Fruit fly (Drosophila melanogaster) whole organism, embryonic: ENCODE data around the gene Mst77F.

Source experiments
- ATbp ChIP-seq: fragments of 200-800 bp; sonication (Bioruptor generic); optimal IDR thresholded peaks from 2 replicates; lab custom pipeline; 2017; ENCODE audit warnings: missing biosample characterization, mild to moderate bottlenecking, missing genetic modification characterization, missing genetic modification reagents
- Antp ChIP-seq: fragments of 200-800 bp; sonication (Bioruptor generic); optimal IDR thresholded peaks from 3 replicates; lab custom pipeline; 2016; ENCODE audit warnings: missing biosample characterization, missing genetic modification characterization
- Atf3 ChIP-seq: fragments of 200-800 bp; sonication (Bioruptor generic); optimal IDR thresholded peaks from 3 replicates; lab custom pipeline; 2016; ENCODE audit warnings: missing biosample characterization, missing genetic modification characterization
- CG10147 ChIP-seq: fragments of 200-800 bp; sonication (Bioruptor generic); optimal IDR thresholded peaks from 2 replicates; lab custom pipeline; 2019; ENCODE audit warnings: missing biosample characterization, mild to moderate bottlenecking, missing genetic modification characterization, moderate library complexity
- CG10274 ChIP-seq: fragments of 200-800 bp; sonication (Bioruptor generic); optimal IDR thresholded peaks from 3 replicates; lab custom pipeline; 2017; ENCODE audit warnings: missing biosample characterization, mild to moderate bottlenecking, missing genetic modification characterization
- CG12744 ChIP-seq: fragments of 200-800 bp; sonication (Bioruptor generic); optimal IDR thresholded peaks from 2 replicates; lab custom pipeline; 2016; ENCODE audit warnings: missing biosample characterization, missing genetic modification characterization
- CG13123 ChIP-seq: fragments of 200-800 bp; sonication (Bioruptor generic); optimal IDR thresholded peaks from 2 replicates; lab custom pipeline; 2016; ENCODE audit warnings: missing biosample characterization, missing genetic modification characterization
- CG15514 ChIP-seq: fragments of 200-800 bp; sonication (Bioruptor generic); optimal IDR thresholded peaks from 3 replicates; lab custom pipeline; 2017; ENCODE audit warnings: missing biosample characterization, missing genetic modification characterization, mild to moderate bottlenecking, moderate library complexity, missing genetic modification reagents
- CG17568 ChIP-seq: fragments of 200-800 bp; sonication (Bioruptor generic); optimal IDR thresholded peaks from 2 replicates; lab custom pipeline; 2018; ENCODE audit warnings: missing biosample characterization, mild to moderate bottlenecking, missing genetic modification characterization, moderate library complexity
- CG17912 ChIP-seq: fragments of 200-800 bp; sonication (Bioruptor generic); optimal IDR thresholded peaks from 2 replicates; lab custom pipeline; 2018; ENCODE audit warnings: missing biosample characterization, mild to moderate bottlenecking, missing genetic modification characterization
- CG2712 ChIP-seq: fragments of 200-800 bp; optimal IDR thresholded peaks from 3 replicates; lab custom pipeline; 2019; ENCODE audit warnings: missing biosample characterization, mild to moderate bottlenecking, missing genetic modification characterization, moderate library complexity
- CG30403 ChIP-seq: fragments of 200-800 bp; sonication (Bioruptor generic); optimal IDR thresholded peaks from 3 replicates; lab custom pipeline; 2016; ENCODE audit warnings: missing biosample characterization, missing genetic modification characterization
- CG3407 ChIP-seq: fragments of 200-800 bp; sonication (Bioruptor generic); optimal IDR thresholded peaks from 2 replicates; lab custom pipeline; 2018; ENCODE audit warnings: missing biosample characterization, mild to moderate bottlenecking, missing genetic modification characterization
- CG3838 ChIP-seq: fragments of 200-800 bp; sonication (Bioruptor generic); optimal IDR thresholded peaks from 3 replicates; lab custom pipeline; 2016; ENCODE audit warnings: missing biosample characterization, missing genetic modification characterization
- CG6272 ChIP-seq: fragments of 200-800 bp; sonication (Bioruptor generic); IDR thresholded peaks from 2 replicates; pipeline ENCODE4 v1.3.6; 2022; ENCODE audit warnings: missing biosample characterization, missing genetic modification characterization
- CG7963 ChIP-seq: fragments of 200-800 bp; sonication (Bioruptor generic); IDR thresholded peaks from 3 replicates; pipeline ENCODE4 v1.3.6; 2022; ENCODE audit warnings: missing biosample characterization, missing genetic modification characterization; ENCODE audit not compliant: partially characterized antibody
- CG8281 ChIP-seq: fragments of 200-800 bp; sonication (Bioruptor generic); optimal IDR thresholded peaks from 2 replicates; lab custom pipeline; 2018; ENCODE audit warnings: missing biosample characterization, mild to moderate bottlenecking, missing genetic modification characterization, moderate library complexity
- Elba2 ChIP-seq: fragments of 200-800 bp; sonication (Bioruptor generic); optimal IDR thresholded peaks from 3 replicates; lab custom pipeline; 2016; ENCODE audit warnings: missing biosample characterization, missing genetic modification characterization
- Fer3 ChIP-seq: fragments of 200-800 bp; sonication (Bioruptor generic); optimal IDR thresholded peaks from 2 replicates; lab custom pipeline; 2018; ENCODE audit warnings: missing biosample characterization, mild to moderate bottlenecking, missing genetic modification characterization, moderate library complexity
- HLH54F ChIP-seq: fragments of 200-800 bp; sonication (Bioruptor generic); optimal IDR thresholded peaks from 3 replicates; lab custom pipeline; 2016; ENCODE audit warnings: missing biosample characterization, missing genetic modification characterization
- HmgD ChIP-seq: fragments of 200-800 bp; sonication (Bioruptor generic); optimal IDR thresholded peaks from 3 replicates; lab custom pipeline; 2016; ENCODE audit warnings: missing biosample characterization, missing genetic modification characterization
- HmgZ ChIP-seq: fragments of 200-800 bp; sonication (Bioruptor generic); optimal IDR thresholded peaks from 2 replicates; lab custom pipeline; 2018; ENCODE audit warnings: missing biosample characterization, mild to moderate bottlenecking, missing genetic modification characterization
- MESR4 ChIP-seq: fragments of 200-800 bp; sonication (Bioruptor generic); optimal IDR thresholded peaks from 2 replicates; lab custom pipeline; 2018; ENCODE audit warnings: missing biosample characterization, mild to moderate bottlenecking, missing genetic modification characterization, moderate library complexity
- NC2β ChIP-seq: fragments of 200-800 bp; sonication (Bioruptor generic); optimal IDR thresholded peaks from 2 replicates; lab custom pipeline; 2016; ENCODE audit warnings: missing biosample characterization, missing genetic modification characterization
- Opbp ChIP-seq: fragments of 200-800 bp; sonication (Bioruptor generic); IDR thresholded peaks from 3 replicates; pipeline ENCODE4 v1.3.6; 2022; ENCODE audit warnings: missing biosample characterization, missing genetic modification characterization; ENCODE audit not compliant: partially characterized antibody
- Ptx1 ChIP-seq: fragments of 200-800 bp; sonication (Bioruptor generic); IDR thresholded peaks from 2 replicates; pipeline ENCODE4 v1.3.6; 2022; ENCODE audit warnings: missing biosample characterization, missing genetic modification characterization
- Sin3A ChIP-seq: fragments of >200 bp; optimal IDR thresholded peaks from 2 replicates; lab custom pipeline; 2018
- Trl ChIP-seq, 3 experiments: fragments of >200 bp in 2 of 3; fragments of 200-800 bp in 1 of 3; sonication (Bioruptor generic) in 1 of 3; optimal IDR thresholded peaks; 2 replicates in 1 of 3; 3 replicates in 2 of 3; lab custom pipeline; 2016 to 2017; ENCODE audit warnings: missing biosample characterization in 1 of 3, missing genetic modification characterization in 1 of 3
- Vsx1 ChIP-seq: fragments of 200-800 bp; sonication (Bioruptor generic); optimal IDR thresholded peaks from 2 replicates; lab custom pipeline; 2017; ENCODE audit warnings: missing biosample characterization, mild to moderate bottlenecking, missing genetic modification characterization, missing genetic modification reagents
- ash1 ChIP-seq: fragments of 200-800 bp; sonication (Bioruptor generic); optimal IDR thresholded peaks from 2 replicates; lab custom pipeline; 2018; ENCODE audit warnings: missing biosample characterization, mild to moderate bottlenecking, missing genetic modification characterization
- chm ChIP-seq: fragments of 200-800 bp; sonication (Bioruptor generic); IDR thresholded peaks from 2 replicates; pipeline ENCODE4 v1.3.6; 2022; ENCODE audit warnings: missing biosample characterization, missing genetic modification characterization
- dan ChIP-seq: fragments of 200-800 bp; sonication (Bioruptor generic); IDR thresholded peaks from 2 replicates; pipeline ENCODE4 v1.3.6; 2022; ENCODE audit warnings: missing biosample characterization, missing genetic modification characterization
- emc ChIP-seq: fragments of 200-800 bp; sonication (Bioruptor generic); optimal IDR thresholded peaks from 2 replicates; lab custom pipeline; 2016; ENCODE audit warnings: missing biosample characterization, missing genetic modification characterization
- esg ChIP-seq: fragments of 200-800 bp; sonication (Bioruptor generic); conservative IDR thresholded peaks from 2 replicates; pipeline ENCODE4 v1.3.6; 2022; ENCODE audit warnings: missing biosample characterization, missing genetic modification characterization
- eve ChIP-seq, 2 experiments: fragments of >200 bp; optimal IDR thresholded peaks; 2 replicates each; lab custom pipeline; 2017; ENCODE audit warnings: missing biosample characterization in 2 of 2, missing genetic modification characterization in 2 of 2
- ewg ChIP-seq: fragments of 200-800 bp; sonication (Bioruptor generic); optimal IDR thresholded peaks from 3 replicates; lab custom pipeline; 2017; ENCODE audit warnings: mild to moderate bottlenecking, missing biosample characterization, missing genetic modification reagents, missing genetic modification characterization
- gcm2 ChIP-seq: fragments of 200-800 bp; sonication (Bioruptor generic); optimal IDR thresholded peaks from 2 replicates; lab custom pipeline; 2016; ENCODE audit warnings: missing biosample characterization, missing genetic modification characterization
- gsb-n ChIP-seq: fragments of 200-800 bp; sonication (Bioruptor generic); optimal IDR thresholded peaks from 3 replicates; lab custom pipeline; 2018; ENCODE audit warnings: missing biosample characterization, mild to moderate bottlenecking, missing genetic modification characterization
- luna ChIP-seq: fragments of 200-800 bp; sonication (Bioruptor generic); optimal IDR thresholded peaks from 2 replicates; lab custom pipeline; 2016; ENCODE audit warnings: missing biosample characterization, missing genetic modification characterization
- odd ChIP-seq: fragments of 200-800 bp; sonication (Bioruptor generic); optimal IDR thresholded peaks from 2 replicates; lab custom pipeline; 2017; ENCODE audit warnings: missing biosample characterization, mild to moderate bottlenecking, missing genetic modification characterization
- org-1 ChIP-seq: fragments of 200-800 bp; sonication (Bioruptor generic); optimal IDR thresholded peaks from 2 replicates; lab custom pipeline; 2017; ENCODE audit warnings: missing biosample characterization, missing genetic modification characterization
- schlank ChIP-seq: fragments of 200-800 bp; sonication (Bioruptor generic); optimal IDR thresholded peaks from 2 replicates; lab custom pipeline; 2018; ENCODE audit warnings: missing biosample characterization, mild to moderate bottlenecking, missing genetic modification characterization
- sima ChIP-seq: fragments of 200-800 bp; sonication (Bioruptor generic); optimal IDR thresholded peaks from 2 replicates; lab custom pipeline; 2016; ENCODE audit warnings: missing biosample characterization, missing genetic modification characterization
- sna ChIP-seq: fragments of 200-800 bp; sonication (Bioruptor generic); IDR thresholded peaks from 2 replicates; pipeline ENCODE4 v1.3.6; 2022; ENCODE audit warnings: missing biosample characterization, missing genetic modification characterization; ENCODE audit not compliant: partially characterized antibody
- stwl ChIP-seq: fragments of 200-800 bp; sonication (Bioruptor generic); optimal IDR thresholded peaks from 3 replicates; lab custom pipeline; 2018; ENCODE audit warnings: missing biosample characterization, mild to moderate bottlenecking, missing genetic modification characterization, moderate library complexity
- tll ChIP-seq, 2 experiments: fragments of 200-800 bp in 1 of 2; fragments of >200 bp in 1 of 2; sonication (Bioruptor generic) in 1 of 2; optimal IDR thresholded peaks; 2 replicates each; lab custom pipeline; 2017 to 2019; ENCODE audit warnings: missing biosample characterization in 2 of 2, missing genetic modification characterization in 2 of 2, mild to moderate bottlenecking in 1 of 2, moderate library complexity in 1 of 2
- trh ChIP-seq: fragments of 200-800 bp; sonication (Bioruptor generic); optimal IDR thresholded peaks from 2 replicates; lab custom pipeline; 2016; ENCODE audit warnings: missing biosample characterization, missing genetic modification characterization
- unpg ChIP-seq: fragments of 200-800 bp; sonication (Bioruptor generic); optimal IDR thresholded peaks from 3 replicates; lab custom pipeline; 2018; ENCODE audit warnings: missing biosample characterization, mild to moderate bottlenecking, missing genetic modification characterization, moderate library complexity

Mst77F gene

DNA sequence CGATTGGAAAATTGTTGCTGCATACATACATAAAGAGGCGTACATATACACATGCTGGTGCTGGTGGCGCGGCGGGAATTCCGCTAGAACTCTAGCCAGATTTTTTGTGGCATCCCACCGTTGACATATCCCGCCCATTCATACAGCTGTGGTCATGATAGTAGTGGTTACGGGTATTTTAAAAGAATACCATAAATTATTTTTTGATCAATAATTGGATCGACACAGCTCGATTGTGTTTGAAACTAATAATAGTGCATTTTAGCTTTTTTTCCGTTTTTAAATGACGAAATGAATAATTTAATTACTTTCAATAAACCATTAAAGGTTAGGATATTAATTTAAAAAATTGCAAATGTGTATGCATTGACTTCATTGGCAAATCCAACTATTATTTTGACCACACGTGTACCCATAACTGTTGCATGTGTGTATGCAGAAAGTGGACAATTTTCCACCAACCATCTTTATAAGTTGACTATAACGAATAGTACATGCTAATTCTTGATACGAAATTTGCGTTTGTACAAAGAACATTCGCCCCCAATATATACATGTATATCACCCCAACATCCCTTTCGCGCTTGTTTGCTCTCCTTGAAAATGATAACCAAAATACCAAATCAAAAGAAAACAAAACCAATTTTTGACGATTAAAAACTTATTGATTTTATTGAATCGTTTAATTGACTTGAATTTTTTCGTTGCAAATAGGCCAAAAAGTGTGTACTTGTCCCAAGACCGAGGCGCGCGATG is 45.8 kb downstream of the Mst77F start (continued):
- TF ChIP-seq chm (GFP tag; lab: Robert Waterston, UW) (peak; percentile 86), gsb-n (tag; lab: Kevin White, UChicago) (peak; percentile 77), CG13123 (peak; percentile 64), ewg (GFP tag; lab: Kevin White, UChicago) (peak; percentile 60), emc (GFP tag; lab: Kevin White, UChicago) (peak; percentile 40), CG6272 (peak; percentile 26; the same call in 1 of the 2 replicates), CG15514 (GFP tag; lab: Kevin White, UChicago) (peak; percentile 72), HLH54F (peak; percentile 51), CG10274 (peak; percentile 25), Antp (peak; percentile 65), NC2β (GFP tag; lab: Kevin White, UChicago) (peak; percentile 47), CG8281 (tag; lab: Kevin White, UChicago) (peak; percentile 33), dan (GFP tag; lab: Robert Waterston, UW) (no peak), Trl (optimal IDR thresholded peaks at IDR 0.05; lab: Kevin White, UChicago) (no peak), Trl (GFP tag; optimal IDR thresholded peaks at IDR 0.05; lab: Kevin White, UChicago) (peak; percentile 66), CG12744 (GFP tag; lab: Kevin White, UChicago) (peak; percentile 60), schlank (tag; lab: Kevin White, UChicago) (peak; percentile 50), ATbp (GFP tag; lab: Kevin White, UChicago) (peak; percentile 81), Vsx1 (peak; percentile 79), Sin3A (lab: Kevin White, UChicago) (no peak), CG30403 (GFP tag; lab: Kevin White, UChicago) (peak; percentile 85), sna (GFP tag; lab: Robert Waterston, UW) (no peak), sima (GFP tag; lab: Kevin White, UChicago) (no peak), HmgZ (tag; lab: Kevin White, UChicago) (peak; percentile 63), eve (GFP tag; optimal IDR thresholded peaks at IDR 0.05; lab: Kevin White, UChicago) (no peak), CG17568 (GFP tag; lab: Kevin White, UChicago) (peak; percentile 63), Atf3 (GFP tag; lab: Kevin White, UChicago) (peak; percentile 51), gcm2 (GFP tag; lab: Kevin White, UChicago) (peak; percentile 70), odd (GFP tag; lab: Kevin White, UChicago) (peak; percentile 55), MESR4 (GFP tag; lab: Kevin White, UChicago) (peak; percentile 60), CG2712 (peak; percentile 84), tll (GFP tag; optimal IDR thresholded peaks at IDR 0.05; lab: Kevin White, UChicago) (no peak), CG17912 (GFP tag; lab: Kevin White, UChicago) (no peak), Fer3 (peak; percentile 84), HmgD (peak; percentile 53), CG3407 (GFP tag; lab: Kevin White, UChicago) (peak; percentile 48), stwl (peak; percentile 23), trh (GFP tag; lab: Kevin White, UChicago) (peak; percentile 16), CG7963 (no peak), org-1 (GFP tag; lab: Kevin White, UChicago) (peak; percentile 76), CG10147 (GFP tag; lab: Kevin White, UChicago) (peak; percentile 55), unpg (GFP tag; lab: Kevin White, UChicago) (peak; percentile 85), luna (GFP tag; lab: Kevin White, UChicago) (no peak), Elba2 (GFP tag; lab: Kevin White, UChicago) (peak; percentile 62), ash1 (GFP tag; lab: Kevin White, UChicago) (peak; percentile 52), Ptx1 (GFP tag; lab: Robert Waterston, UW) (peak; percentile 81), esg (GFP tag; lab: Robert Waterston, UW) (peak; percentile 71), CG3838 (no peak), Opbp (GFP tag; lab: Robert Waterston, UW) (0 out of 3 replicates have a peak, but pooled peaks have one; percentile 22)
